Worm (Caenorhabditis elegans) whole organism, late embryonic: Measurements from ENCODE around the gene nspf-2.

ENCODE experiments used
- dmd-4 ChIP-seq: sonication (generic microtip); optimal IDR thresholded peaks from 2 replicates; lab custom pipeline; 2016; ENCODE audit warnings: borderline replicate concordance, missing genetic modification characterization, missing compliant biosample characterization
- hlh-15 ChIP-seq: sonication (generic microtip); optimal IDR thresholded peaks from 2 replicates; lab custom pipeline; 2016; ENCODE audit warnings: missing genetic modification characterization, missing compliant biosample characterization
- nfya-1 ChIP-seq: sonication (generic microtip); optimal IDR thresholded peaks from 2 replicates; lab custom pipeline; 2017; ENCODE audit warnings: missing genetic modification characterization, mild to moderate bottlenecking, missing compliant biosample characterization, antibody characterized with exemption, moderate library complexity

- TF ChIP-seq hlh-15 (tag; lab: Kevin White, UChicago) (no peak), nfya-1 (tag; lab: Kevin White, UChicago) (no peak), dmd-4 (no peak)
Observed at ce11 chrII:2709942-2710341, 21.2 kb downstream of the nspf-2 start, which contains the start of gene T05A8.1.
